In genomic region chrX:806515-806914, ce11 we compare ENCODE assay signal across 4 worm cellular contexts.
TF ChIP-seq lines count a peak whose summit lies in the region.

No protein-coding gene starts in this region.

TF ChIP-seq in whole organism, L2 larva, 48 proteins besides CTCF, POLR2A, EP300 and RAD21 (continued from another document):
- peak; percentile 100 for TF ChIP-seq unc-55 (GFP tag; optimal IDR thresholded peaks at IDR 0.05; lab: Kevin White, UChicago)
- TF ChIP-seq alr-1 (tag; optimal IDR thresholded peaks at IDR 0.05; lab: Kevin White, UChicago): peak; percentile 82
- peak; percentile 95 for TF ChIP-seq gmeb-1 (tag; optimal IDR thresholded peaks at IDR 0.05; lab: Kevin White, UChicago)
- TF ChIP-seq nhr-10 (tag; optimal IDR thresholded peaks at IDR 0.05; lab: Kevin White, UChicago): peak; percentile 98
- peak; percentile 96 for TF ChIP-seq Y55F3AM.14 (GFP tag; optimal IDR thresholded peaks at IDR 0.05; lab: Kevin White, UChicago)
- no peak for TF ChIP-seq ztf-1 (GFP tag; conservative IDR thresholded peaks at IDR 0.05; lab: Robert Waterston, UW)
- TF ChIP-seq mbf-1 (tag; optimal IDR thresholded peaks at IDR 0.05; lab: Kevin White, UChicago): peak; percentile 74
- peak; percentile 63 for TF ChIP-seq nhr-12 (tag; optimal IDR thresholded peaks at IDR 0.05; lab: Kevin White, UChicago)
- peak; percentile 96 for TF ChIP-seq sem-4 (tag; optimal IDR thresholded peaks at IDR 0.05; lab: Kevin White, UChicago)
- no peak for TF ChIP-seq peb-1 (tag; optimal IDR thresholded peaks at IDR 0.05; lab: Kevin White, UChicago)
- peak; percentile 97 for TF ChIP-seq zag-1 (tag; optimal IDR thresholded peaks at IDR 0.05; lab: Kevin White, UChicago)
- peak; percentile 98 for TF ChIP-seq lin-13 (GFP tag; optimal IDR thresholded peaks at IDR 0.05; lab: Kevin White, UChicago)
- peak; percentile 69 for TF ChIP-seq R02D3.7 (tag; optimal IDR thresholded peaks at IDR 0.05; lab: Kevin White, UChicago)
- TF ChIP-seq lin-39 (tag; optimal IDR thresholded peaks at IDR 0.05; lab: Kevin White, UChicago): peak; percentile 89
- TF ChIP-seq ceh-82 (tag; optimal IDR thresholded peaks at IDR 0.05; lab: Kevin White, UChicago): peak; percentile 98
- peak; percentile 93 for TF ChIP-seq unc-62 (GFP tag; optimal IDR thresholded peaks at IDR 0.05; lab: Kevin White, UChicago)
- peak; percentile 99 for TF ChIP-seq egl-27 (tag; optimal IDR thresholded peaks at IDR 0.05; lab: Kevin White, UChicago)
- peak; percentile 83 for TF ChIP-seq blmp-1 (tag; optimal IDR thresholded peaks at IDR 0.05; lab: Kevin White, UChicago; ENCODE audit: insufficient read depth)
- TF ChIP-seq ztf-4 (tag; optimal IDR thresholded peaks at IDR 0.05; lab: Kevin White, UChicago): peak; percentile 96
- peak; percentile 99 for TF ChIP-seq lin-11 (tag; optimal IDR thresholded peaks at IDR 0.05; lab: Kevin White, UChicago)
- TF ChIP-seq ztf-11 (tag; optimal IDR thresholded peaks at IDR 0.05; lab: Kevin White, UChicago): peak; percentile 67
- TF ChIP-seq nhr-129 (tag; optimal IDR thresholded peaks at IDR 0.05; lab: Kevin White, UChicago): peak; percentile 99
- peak; percentile 99 for TF ChIP-seq C34F6.9 (tag; optimal IDR thresholded peaks at IDR 0.05; lab: Kevin White, UChicago)
- TF ChIP-seq sma-3 (GFP tag; optimal IDR thresholded peaks at IDR 0.05; lab: Kevin White, UChicago): peak; percentile 99
- peak; percentile 99 for TF ChIP-seq ceh-16 (tag; optimal IDR thresholded peaks at IDR 0.05; lab: Kevin White, UChicago)
- peak; percentile 98 for TF ChIP-seq nhr-25 (tag; optimal IDR thresholded peaks at IDR 0.05; lab: Kevin White, UChicago)

TF ChIP-seq in whole organism, L4 larva, 104 proteins besides CTCF, POLR2A, EP300 and RAD21 (continued from another document and continues in another):
- TF ChIP-seq daf-8 (GFP tag; IDR thresholded peaks at IDR 0.05; lab: Robert Waterston, UW): peak; percentile 68; the same call in 1 of the 2 replicates
- peak; percentile 97 for TF ChIP-seq lin-29 (GFP tag; IDR thresholded peaks at IDR 0.05; lab: Robert Waterston, UW)
- TF ChIP-seq Y105C5A.15 (GFP tag; IDR thresholded peaks at IDR 0.05; lab: Robert Waterston, UW): 0 out of 2 replicates have a peak, but pooled peaks have one; percentile 31
- TF ChIP-seq snpc-1.2 (GFP tag; IDR thresholded peaks at IDR 0.05; lab: Robert Waterston, UW): peak; percentile 60; the same call in 1 of the 2 replicates
- TF ChIP-seq arid-1 (GFP tag; conservative IDR thresholded peaks at IDR 0.05; lab: Robert Waterston, UW): peak; percentile 92
- peak; percentile 95 for TF ChIP-seq saeg-2 (GFP tag; IDR thresholded peaks at IDR 0.05; lab: Robert Waterston, UW)
- TF ChIP-seq nhr-11 (tag; optimal IDR thresholded peaks at IDR 0.05; lab: Kevin White, UChicago): peak; percentile 97
- TF ChIP-seq F49E8.2 (tag; optimal IDR thresholded peaks at IDR 0.05; lab: Kevin White, UChicago; ENCODE audit: borderline replicate concordance): no peak
- TF ChIP-seq unc-62 (GFP tag; optimal IDR thresholded peaks at IDR 0.05 in 1 of 2; lab: Kevin White, UChicago): peak; percentile 60 to 99
- TF ChIP-seq unc-62 (tag; optimal IDR thresholded peaks at IDR 0.05; lab: Kevin White, UChicago): no peak
- TF ChIP-seq jun-1 (tag; optimal IDR thresholded peaks at IDR 0.05; lab: Kevin White, UChicago): peak; percentile 99
- peak; percentile 97 for TF ChIP-seq nhr-6 (tag; optimal IDR thresholded peaks at IDR 0.05; lab: Kevin White, UChicago)
- peak; percentile 95 for TF ChIP-seq lin-1 (GFP tag; IDR thresholded peaks at IDR 0.05; lab: Robert Waterston, UW)
- peak; percentile 89 for TF ChIP-seq mdt-29 (GFP tag; IDR thresholded peaks at IDR 0.05; lab: Robert Waterston, UW)
- peak; percentile 68 for TF ChIP-seq gei-8 (GFP tag; optimal IDR thresholded peaks at IDR 0.05; lab: Kevin White, UChicago)
- TF ChIP-seq tra-1 (GFP tag; IDR thresholded peaks at IDR 0.05; lab: Robert Waterston, UW): peak; percentile 93
- peak; percentile 82 for TF ChIP-seq ztf-11 (tag; optimal IDR thresholded peaks at IDR 0.05; lab: Kevin White, UChicago)
- TF ChIP-seq nhr-48 (tag; optimal IDR thresholded peaks at IDR 0.05; lab: Kevin White, UChicago): peak; percentile 96
- peak; percentile 90 for TF ChIP-seq lin-38 (GFP tag; IDR thresholded peaks at IDR 0.05; lab: Robert Waterston, UW)
- no peak for TF ChIP-seq zip-11 (GFP tag; IDR thresholded peaks at IDR 0.05; lab: Robert Waterston, UW)
- peak; percentile 71 for TF ChIP-seq attf-4 (tag; optimal IDR thresholded peaks at IDR 0.05; lab: Kevin White, UChicago)
- peak; percentile 79 for TF ChIP-seq dpl-1 (GFP tag; optimal IDR thresholded peaks at IDR 0.05; lab: Kevin White, UChicago)
- peak; percentile 98 for TF ChIP-seq php-3 (GFP tag; IDR thresholded peaks at IDR 0.05; lab: Robert Waterston, UW)
- no peak for TF ChIP-seq tag-97 (GFP tag; IDR thresholded peaks at IDR 0.05; lab: Robert Waterston, UW)
- TF ChIP-seq ctbp-1 (GFP tag; IDR thresholded peaks at IDR 0.05; lab: Robert Waterston, UW): peak; percentile 96
- peak; percentile 91 for TF ChIP-seq D1046.2 (GFP tag; IDR thresholded peaks at IDR 0.05; lab: Robert Waterston, UW)
- TF ChIP-seq duxl-1 (tag; optimal IDR thresholded peaks at IDR 0.05; lab: Kevin White, UChicago; ENCODE audit: poor library complexity): peak; percentile 99
- peak; percentile 90 for TF ChIP-seq daf-19 (GFP tag; conservative IDR thresholded peaks at IDR 0.05; lab: Robert Waterston, UW)
- TF ChIP-seq ZK337.2 (GFP tag; IDR thresholded peaks at IDR 0.05; lab: Robert Waterston, UW): peak; percentile 85
- TF ChIP-seq mxl-2 (GFP tag; conservative IDR thresholded peaks at IDR 0.05; lab: Robert Waterston, UW): peak; percentile 78
- no peak for TF ChIP-seq unc-130 (GFP tag; optimal IDR thresholded peaks at IDR 0.05; lab: Kevin White, UChicago)
- TF ChIP-seq mxl-3 (GFP tag; optimal IDR thresholded peaks at IDR 0.05; lab: Kevin White, UChicago): peak; percentile 96
- peak; percentile 97 for TF ChIP-seq hlh-11 (tag; optimal IDR thresholded peaks at IDR 0.05; lab: Kevin White, UChicago)
- 0 out of 2 replicates have a peak, but pooled peaks have one; percentile 49 for TF ChIP-seq F26F4.8 (GFP tag; conservative IDR thresholded peaks at IDR 0.05; lab: Robert Waterston, UW)
- peak; percentile 100 for TF ChIP-seq nhr-77 (tag; optimal IDR thresholded peaks at IDR 0.05; lab: Kevin White, UChicago)

TF ChIP-seq in whole organism, late embryonic, 69 proteins besides CTCF, POLR2A, EP300 and RAD21 (continued from another document and continues in another):
- TF ChIP-seq odd-2 (tag; optimal IDR thresholded peaks at IDR 0.05; lab: Kevin White, UChicago) (no peak), sox-2 (GFP tag; IDR thresholded peaks at IDR 0.05; lab: Robert Waterston, UW) (peak; percentile 74), gmeb-2 (tag; optimal IDR thresholded peaks at IDR 0.05; lab: Kevin White, UChicago) (peak; percentile 41), rnt-1 (tag; optimal IDR thresholded peaks at IDR 0.05; lab: Kevin White, UChicago) (peak; percentile 95), fkh-10 (GFP tag; optimal IDR thresholded peaks at IDR 0.05; lab: Kevin White, UChicago) (peak; percentile 26), pqm-1 (tag; optimal IDR thresholded peaks at IDR 0.05; lab: Kevin White, UChicago) (peak; percentile 79), fax-1 (tag; optimal IDR thresholded peaks at IDR 0.05; lab: Kevin White, UChicago) (peak; percentile 36), mec-3 (tag; optimal IDR thresholded peaks at IDR 0.05; lab: Kevin White, UChicago; ENCODE audit: borderline replicate concordance) (no peak), elt-4 (tag; optimal IDR thresholded peaks at IDR 0.05; lab: Kevin White, UChicago) (no peak), ceh-48 (tag; optimal IDR thresholded peaks at IDR 0.05; lab: Kevin White, UChicago) (peak; percentile 75), nfya-1 (tag; optimal IDR thresholded peaks at IDR 0.05; lab: Kevin White, UChicago) (peak; percentile 95), dve-1 (tag; optimal IDR thresholded peaks at IDR 0.05; lab: Kevin White, UChicago) (peak; percentile 96), pha-4 (tag; optimal IDR thresholded peaks at IDR 0.05; lab: Kevin White, UChicago) (no peak), K09A11.1 (tag; optimal IDR thresholded peaks at IDR 0.05; lab: Kevin White, UChicago; ENCODE audit: insufficient read depth) (peak; percentile 84), ceh-2 (tag; optimal IDR thresholded peaks at IDR 0.05; lab: Kevin White, UChicago) (peak; percentile 91), tbx-2 (tag; optimal IDR thresholded peaks at IDR 0.05; lab: Kevin White, UChicago) (peak; percentile 95), ceh-24 (tag; optimal IDR thresholded peaks at IDR 0.05; lab: Kevin White, UChicago) (no peak), ceh-14 (tag; optimal IDR thresholded peaks at IDR 0.05; lab: Kevin White, UChicago) (peak; percentile 71), hlh-15 (tag; optimal IDR thresholded peaks at IDR 0.05; lab: Kevin White, UChicago) (peak; percentile 47), ttx-3 (tag; optimal IDR thresholded peaks at IDR 0.05; lab: Kevin White, UChicago) (peak; percentile 67), pha-2 (tag; optimal IDR thresholded peaks at IDR 0.05; lab: Kevin White, UChicago) (peak; percentile 64), unc-55 (GFP tag; optimal IDR thresholded peaks at IDR 0.05; lab: Kevin White, UChicago) (peak; percentile 55), pag-3 (tag; optimal IDR thresholded peaks at IDR 0.05; lab: Kevin White, UChicago; ENCODE audit: borderline replicate concordance) (no peak), C38D4.7 (GFP tag; optimal IDR thresholded peaks at IDR 0.05; lab: Kevin White, UChicago) (no peak), tbx-7 (tag; optimal IDR thresholded peaks at IDR 0.05; lab: Kevin White, UChicago) (peak; percentile 54), Y22D7AL.16 (tag; optimal IDR thresholded peaks at IDR 0.05; lab: Kevin White, UChicago) (no peak), che-1 (tag; optimal IDR thresholded peaks at IDR 0.05; lab: Kevin White, UChicago) (no peak), unc-3 (GFP tag; conservative IDR thresholded peaks at IDR 0.05; lab: Robert Waterston, UW) (peak; percentile 66), unc-3 (tag; optimal IDR thresholded peaks at IDR 0.05; lab: Kevin White, UChicago) (peak; percentile 74), ama-1 (optimal IDR thresholded peaks at IDR 0.05; lab: Kevin White, UChicago) (no peak), ceh-19 (GFP tag; optimal IDR thresholded peaks at IDR 0.05; lab: Kevin White, UChicago) (peak; percentile 78), lim-6 (tag; optimal IDR thresholded peaks at IDR 0.05; lab: Kevin White, UChicago) (no peak), C08G9.2 (tag; optimal IDR thresholded peaks at IDR 0.05; lab: Kevin White, UChicago) (peak; percentile 57), ceh-6 (GFP tag; optimal IDR thresholded peaks at IDR 0.05; lab: Kevin White, UChicago) (peak; percentile 40), nhr-232 (tag; optimal IDR thresholded peaks at IDR 0.05; lab: Kevin White, UChicago) (no peak), hlh-13 (GFP tag; optimal IDR thresholded peaks at IDR 0.05; lab: Kevin White, UChicago) (peak; percentile 37), hlh-6 (tag; optimal IDR thresholded peaks at IDR 0.05; lab: Kevin White, UChicago) (no peak), eyg-1 (tag; optimal IDR thresholded peaks at IDR 0.05; lab: Kevin White, UChicago) (peak; percentile 75), ceh-18 (tag; optimal IDR thresholded peaks at IDR 0.05; lab: Kevin White, UChicago) (peak; percentile 97)

TF ChIP-seq in whole organism, mixed stage, embryonic, 35 proteins besides CTCF, POLR2A, EP300 and RAD21 (continued from another document):
- TF ChIP-seq lsy-2 (tag; optimal IDR thresholded peaks at IDR 0.05; lab: Kevin White, UChicago): peak; percentile 89
- TF ChIP-seq flh-1 (GFP tag; optimal IDR thresholded peaks at IDR 0.05; lab: Kevin White, UChicago): no peak
- TF ChIP-seq ceh-83 (GFP tag; optimal IDR thresholded peaks at IDR 0.05; lab: Kevin White, UChicago): peak; percentile 43
- peak; percentile 78 for TF ChIP-seq unc-120 (tag; optimal IDR thresholded peaks at IDR 0.05; lab: Kevin White, UChicago; ENCODE audit: poor library complexity, severe bottlenecking)
- peak; percentile 59 for TF ChIP-seq tbx-8 (GFP tag; optimal IDR thresholded peaks at IDR 0.05; lab: Kevin White, UChicago)
- TF ChIP-seq blmp-1 (tag; optimal IDR thresholded peaks at IDR 0.05; lab: Kevin White, UChicago): peak; percentile 16
